Worm (Caenorhabditis elegans) whole organism, midembryonic: ENCODE measurements around the gene nhr-3.

Experiments
- T22C8.4 ChIP-seq: fragments of 200-800 bp; sonication (Bioruptor generic); IDR thresholded peaks from 2 replicates; pipeline ENCODE4 v1.3.6; 2022; ENCODE audit warnings: missing genetic modification characterization, missing compliant biosample characterization
- cog-1 ChIP-seq: sonication (generic microtip); optimal IDR thresholded peaks from 2 replicates; lab custom pipeline; 2016; ENCODE audit warnings: missing genetic modification characterization, missing compliant biosample characterization
- flt-1 ChIP-seq: fragments of 200-800 bp; sonication (Bioruptor generic); IDR thresholded peaks from 2 replicates; pipeline ENCODE4 v1.3.6; 2022; ENCODE audit warnings: missing genetic modification characterization, missing compliant biosample characterization
- med-1 ChIP-seq: sonication (generic microtip); optimal IDR thresholded peaks from 2 replicates; lab custom pipeline; 2017; ENCODE audit warnings: missing genetic modification characterization, mild to moderate bottlenecking, missing compliant biosample characterization, antibody characterized with exemption, missing genetic modification reagents; ENCODE audit not compliant: insufficient read depth
- ztf-23 ChIP-seq: fragments of 200-800 bp; sonication (Bioruptor generic); IDR thresholded peaks from 2 replicates; pipeline ENCODE4 v1.3.6; 2022; ENCODE audit warnings: missing genetic modification reagents, missing genetic modification characterization, missing compliant biosample characterization

DNA sequence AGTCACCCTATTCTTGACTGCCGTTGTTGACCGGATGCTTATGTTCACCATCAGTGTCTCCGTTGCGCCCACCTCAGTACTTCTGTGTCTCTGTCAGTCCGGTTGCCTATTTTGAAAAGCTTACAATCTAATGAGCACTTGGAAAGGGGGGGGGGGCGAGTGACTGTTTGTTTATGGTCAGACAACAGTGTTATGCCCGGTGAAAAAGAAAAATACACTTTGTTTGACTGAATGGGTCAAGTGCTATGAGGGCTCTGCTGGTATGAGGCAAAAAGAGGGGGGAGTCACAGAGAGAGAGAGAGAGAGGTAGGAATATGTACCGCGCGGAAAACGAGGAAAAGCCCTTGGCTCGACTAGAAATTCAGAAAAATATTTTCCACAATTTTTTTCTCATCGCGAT, 13.0 kb downstream of the nhr-3 start:
- TF ChIP-seq med-1: no peak
- TF ChIP-seq T22C8.4: no peak
- TF ChIP-seq ztf-23 (GFP tag; lab: Robert Waterston, UW): no peak
- no peak for TF ChIP-seq cog-1 (tag; lab: Kevin White, UChicago)
- no peak for TF ChIP-seq flt-1 (GFP tag; lab: Robert Waterston, UW)
